Worm (Caenorhabditis elegans) whole organism, late embryonic: Measurements from ENCODE around the gene phat-6.
A peak's percentile ranks its signal among the peaks of the same experiment; 100 is the strongest.

Experiments
- C08G9.2 ChIP-seq: sonication (generic microtip); optimal IDR thresholded peaks from 2 replicates; lab custom pipeline; 2016; ENCODE audit warnings: mild to moderate bottlenecking, missing genetic modification characterization, moderate library complexity, missing compliant biosample characterization
- F13H6.1 ChIP-seq: sonication (generic microtip); optimal IDR thresholded peaks from 2 replicates; lab custom pipeline; 2016; ENCODE audit warnings: missing genetic modification characterization, missing compliant biosample characterization
- T23F11.4 ChIP-seq: fragments of 200-800 bp; sonication (Bioruptor generic); optimal IDR thresholded peaks from 2 replicates; lab custom pipeline; 2018; ENCODE audit warnings: mild to moderate bottlenecking, missing genetic modification characterization, missing compliant biosample characterization
- Y22D7AL.16 ChIP-seq: sonication (generic microtip); optimal IDR thresholded peaks from 2 replicates; lab custom pipeline; 2016; ENCODE audit warnings: missing genetic modification characterization, missing compliant biosample characterization
- ceh-14 ChIP-seq: sonication (generic microtip); optimal IDR thresholded peaks from 2 replicates; lab custom pipeline; 2016; ENCODE audit warnings: missing genotype, missing genetic modification characterization, missing compliant biosample characterization
- ceh-18 ChIP-seq: sonication (generic microtip); optimal IDR thresholded peaks from 2 replicates; lab custom pipeline; 2016; ENCODE audit warnings: missing genetic modification characterization, missing compliant biosample characterization
- ceh-19 ChIP-seq: fragments of 200-800 bp; sonication (Bioruptor generic); optimal IDR thresholded peaks from 2 replicates; lab custom pipeline; 2018; ENCODE audit warnings: mild to moderate bottlenecking, missing genetic modification characterization, missing compliant biosample characterization
- ceh-2 ChIP-seq: sonication (generic microtip); optimal IDR thresholded peaks from 2 replicates; lab custom pipeline; 2016; ENCODE audit warnings: missing genotype, missing genetic modification characterization, missing compliant biosample characterization
- ceh-31 ChIP-seq: sonication (generic microtip); optimal IDR thresholded peaks from 2 replicates; lab custom pipeline; 2016; ENCODE audit warnings: missing genetic modification characterization, missing compliant biosample characterization
- ceh-34 ChIP-seq: sonication (generic microtip); optimal IDR thresholded peaks from 2 replicates; lab custom pipeline; 2016; ENCODE audit warnings: mild to moderate bottlenecking, missing genetic modification characterization, missing compliant biosample characterization
- ceh-45 ChIP-seq: fragments of 200-800 bp; sonication (Bioruptor generic); IDR thresholded peaks from 2 replicates; pipeline ENCODE4 v1.3.6; 2022; ENCODE audit warnings: missing genetic modification reagents, missing genetic modification characterization, missing compliant biosample characterization
- ceh-48 ChIP-seq: sonication (generic microtip); optimal IDR thresholded peaks from 2 replicates; lab custom pipeline; 2016; ENCODE audit warnings: missing genetic modification characterization, inconsistent platforms, missing compliant biosample characterization
- ceh-9 ChIP-seq: sonication (generic microtip); optimal IDR thresholded peaks from 2 replicates; lab custom pipeline; 2016; ENCODE audit warnings: mild to moderate bottlenecking, missing genetic modification characterization, inconsistent platforms, missing compliant biosample characterization
- elt-2 ChIP-seq: sonication (generic microtip); optimal IDR thresholded peaks from 2 replicates; lab custom pipeline; 2016; ENCODE audit warnings: missing genetic modification reagents, missing genetic modification characterization, missing compliant biosample characterization
- elt-4 ChIP-seq: sonication (generic microtip); optimal IDR thresholded peaks from 2 replicates; lab custom pipeline; 2016; ENCODE audit warnings: missing genetic modification characterization, missing compliant biosample characterization
- fax-1 ChIP-seq: sonication (generic microtip); optimal IDR thresholded peaks from 2 replicates; lab custom pipeline; 2016; ENCODE audit warnings: missing genotype, missing genetic modification characterization, missing compliant biosample characterization
- fkh-10 ChIP-seq: fragments of 150-350 bp; optimal IDR thresholded peaks from 2 replicates; lab custom pipeline; 2014; ENCODE audit warnings: missing biosample characterization, missing genetic modification reagents, missing genetic modification characterization
- fkh-6 ChIP-seq: sonication (generic microtip); optimal IDR thresholded peaks from 2 replicates; lab custom pipeline; 2016; ENCODE audit warnings: missing genetic modification characterization, missing compliant biosample characterization
- hlh-15 ChIP-seq: sonication (generic microtip); optimal IDR thresholded peaks from 2 replicates; lab custom pipeline; 2016; ENCODE audit warnings: missing genetic modification characterization, missing compliant biosample characterization
- hlh-6 ChIP-seq: sonication (generic microtip); optimal IDR thresholded peaks from 2 replicates; lab custom pipeline; 2016; ENCODE audit warnings: missing genotype, missing genetic modification characterization, missing compliant biosample characterization
- hlh-8 ChIP-seq: sonication (generic microtip); optimal IDR thresholded peaks from 2 replicates; lab custom pipeline; 2016; ENCODE audit warnings: missing genotype, missing genetic modification characterization, missing compliant biosample characterization
- lim-6 ChIP-seq: sonication (generic microtip); optimal IDR thresholded peaks from 2 replicates; lab custom pipeline; 2016; ENCODE audit warnings: missing genetic modification characterization, missing compliant biosample characterization
- nfya-1 ChIP-seq: sonication (generic microtip); optimal IDR thresholded peaks from 2 replicates; lab custom pipeline; 2017; ENCODE audit warnings: missing genetic modification characterization, mild to moderate bottlenecking, missing compliant biosample characterization, antibody characterized with exemption, moderate library complexity
- nhr-11 ChIP-seq: fragments of 150-350 bp; optimal IDR thresholded peaks from 2 replicates; lab custom pipeline; 2014; ENCODE audit warnings: missing biosample characterization, missing genetic modification characterization
- nhr-232 ChIP-seq: sonication (generic microtip); optimal IDR thresholded peaks from 2 replicates; lab custom pipeline; 2016; ENCODE audit warnings: missing genetic modification characterization, missing compliant biosample characterization
- npax-4 ChIP-seq: sonication (generic microtip); optimal IDR thresholded peaks from 2 replicates; lab custom pipeline; 2016; ENCODE audit warnings: missing genetic modification characterization, missing compliant biosample characterization
- pag-3 ChIP-seq: sonication (generic microtip); optimal IDR thresholded peaks from 2 replicates; lab custom pipeline; 2016; ENCODE audit warnings: missing compliant biosample characterization, missing genetic modification characterization, borderline replicate concordance
- pat-9 ChIP-seq: fragments of 200-800 bp; sonication (Bioruptor generic); optimal IDR thresholded peaks from 2 replicates; lab custom pipeline; 2018; ENCODE audit warnings: mild to moderate bottlenecking, missing genetic modification characterization, moderate library complexity, missing compliant biosample characterization
- pha-2 ChIP-seq: sonication (generic microtip); optimal IDR thresholded peaks from 2 replicates; lab custom pipeline; 2017; ENCODE audit warnings: mild to moderate bottlenecking, missing genetic modification characterization, missing compliant biosample characterization
- pha-4 ChIP-seq: fragments of 150-350 bp; optimal IDR thresholded peaks from 2 replicates; lab custom pipeline; 2018; ENCODE audit warnings: missing biosample characterization, missing genetic modification reagents, missing genetic modification characterization
- pqm-1 ChIP-seq: sonication (generic microtip); optimal IDR thresholded peaks from 2 replicates; lab custom pipeline; 2016; ENCODE audit warnings: missing genetic modification characterization, missing compliant biosample characterization
- pros-1 ChIP-seq: fragments of 150-350 bp; optimal IDR thresholded peaks from 2 replicates; lab custom pipeline; 2014; ENCODE audit warnings: missing biosample characterization, missing genetic modification reagents, missing genetic modification characterization
- ref-2 ChIP-seq: sonication (generic microtip); optimal IDR thresholded peaks from 2 replicates; lab custom pipeline; 2016; ENCODE audit warnings: missing genetic modification characterization, missing compliant biosample characterization
- sdc-2 ChIP-seq: sonication (generic microtip); optimal IDR thresholded peaks from 2 replicates; lab custom pipeline; 2016; ENCODE audit warnings: missing genotype, missing genetic modification characterization, missing compliant biosample characterization
- sox-2 ChIP-seq: fragments of 200-800 bp; sonication (Bioruptor generic); IDR thresholded peaks from 2 replicates; pipeline ENCODE4 v1.3.6; 2022; ENCODE audit warnings: missing genetic modification reagents, missing genetic modification characterization, missing compliant biosample characterization
- syd-9 ChIP-seq: sonication (generic microtip); optimal IDR thresholded peaks from 2 replicates; lab custom pipeline; 2016; ENCODE audit warnings: mild to moderate bottlenecking, missing genetic modification characterization, moderate library complexity, missing compliant biosample characterization
- tbx-2 ChIP-seq: sonication (generic microtip); optimal IDR thresholded peaks from 2 replicates; lab custom pipeline; 2016; ENCODE audit warnings: missing genetic modification characterization, missing compliant biosample characterization
- tbx-7 ChIP-seq: sonication (generic microtip); optimal IDR thresholded peaks from 2 replicates; lab custom pipeline; 2016; ENCODE audit warnings: missing genotype, missing genetic modification characterization, missing compliant biosample characterization
- ttx-3 ChIP-seq: sonication (generic microtip); optimal IDR thresholded peaks from 2 replicates; lab custom pipeline; 2016; ENCODE audit warnings: missing genetic modification reagents, missing genetic modification characterization, missing compliant biosample characterization
- unc-3 ChIP-seq, 2 experiments: fragments of 200-800 bp in 1 of 2; sonication (Bioruptor generic) in 1 of 2; sonication (generic microtip) in 1 of 2; conservative IDR thresholded peaks in 1 of 2; optimal IDR thresholded peaks in 1 of 2; 2 replicates each; pipeline versions ENCODE4 v1.3.6 to Lab custom; 2016 to 2022; ENCODE audit warnings: missing compliant biosample characterization in 2 of 2, missing genetic modification characterization in 2 of 2, missing genetic modification reagents in 1 of 2
- unc-42 ChIP-seq: sonication (generic microtip); optimal IDR thresholded peaks from 2 replicates; lab custom pipeline; 2016; ENCODE audit warnings: missing genotype, missing genetic modification characterization, missing compliant biosample characterization
- unc-86 ChIP-seq: sonication (generic microtip); optimal IDR thresholded peaks from 2 replicates; lab custom pipeline; 2016; ENCODE audit warnings: missing genetic modification characterization, missing compliant biosample characterization

The phat-6 gene

DNA sequence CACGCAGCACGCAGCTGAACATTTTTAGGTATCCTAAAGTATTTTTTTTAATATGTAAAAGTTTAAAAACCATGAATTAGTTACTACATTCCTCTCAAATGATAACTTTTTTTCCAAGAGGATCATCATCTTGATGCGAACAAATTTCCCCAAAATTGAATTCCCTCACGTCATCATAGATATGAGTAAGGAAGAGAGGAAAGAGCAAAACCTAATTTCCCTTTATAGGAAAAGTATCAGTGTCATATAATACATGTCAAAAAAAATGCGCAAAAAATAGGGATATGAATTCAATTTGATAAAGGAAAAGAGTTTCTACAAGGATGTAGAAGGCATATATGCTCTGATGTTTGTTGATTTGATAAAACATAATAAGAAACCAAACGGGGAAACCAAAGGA lies 6.0 kb upstream of the phat-6 start:
- peak; percentile 63 for TF ChIP-seq unc-42 (tag; lab: Kevin White, UChicago)
- TF ChIP-seq ceh-19 (GFP tag; lab: Kevin White, UChicago): no peak
- no peak for TF ChIP-seq pha-2 (tag; lab: Kevin White, UChicago)
- no peak for TF ChIP-seq pros-1 (tag; lab: Kevin White, UChicago)

DNA sequence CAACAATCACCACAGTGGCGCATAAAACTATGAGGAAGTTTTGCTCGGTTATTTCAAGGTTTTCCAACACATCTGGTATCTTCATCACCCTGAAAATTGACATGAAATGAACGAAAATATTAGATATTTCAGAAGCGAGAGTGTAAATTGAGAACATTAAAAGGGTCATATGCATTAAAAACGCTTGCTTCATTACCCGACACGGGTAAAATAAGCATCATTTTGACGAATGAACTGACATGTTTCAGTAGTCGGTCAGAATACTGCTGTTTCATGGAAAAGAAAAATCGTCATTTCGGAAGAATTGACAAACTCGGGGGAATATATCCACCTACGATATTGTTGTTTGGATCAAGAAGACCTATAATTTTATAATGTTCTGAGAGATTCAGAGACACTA lies 4.9 kb upstream of the phat-6 start, which contains the start of gene snt-7:
snt-7 (minus strand) TSS at position 101 of the 400 bp plus-strand sequence.
- TF ChIP-seq nhr-11 (tag; lab: Kevin White, UChicago) (no peak), fkh-10 (GFP tag; lab: Kevin White, UChicago) (no peak), unc-3 (GFP tag; conservative IDR thresholded peaks at IDR 0.05; lab: Robert Waterston, UW) (no peak), unc-3 (tag; optimal IDR thresholded peaks at IDR 0.05; lab: Kevin White, UChicago) (no peak), hlh-8 (no peak), syd-9 (tag; lab: Kevin White, UChicago) (no peak)
- TF ChIP-seq, all 69 proteins: peak for 0

DNA sequence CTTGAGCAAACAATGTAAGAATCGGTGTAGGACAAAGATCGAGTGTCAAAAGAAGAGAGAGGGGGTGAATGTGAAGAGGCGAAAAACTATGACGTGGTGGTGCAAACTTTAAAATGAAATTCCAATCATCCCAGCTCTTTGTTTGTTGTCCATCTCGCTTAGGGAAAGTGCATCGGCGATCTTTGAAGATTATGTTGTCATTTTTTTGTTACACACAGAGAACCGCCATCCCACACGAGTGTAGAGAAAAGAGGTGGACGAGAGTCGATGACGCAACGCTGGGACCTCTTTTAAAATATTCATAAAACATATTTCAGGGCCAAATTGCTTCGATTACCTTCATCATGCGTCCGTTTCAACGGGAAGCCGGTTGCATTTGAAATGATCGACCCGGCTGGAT lies 2.8 kb downstream of the phat-6 start:
- no peak for TF ChIP-seq hlh-6
- no peak for TF ChIP-seq elt-2 (tag; lab: Kevin White, UChicago)
- no peak for TF ChIP-seq npax-4 (tag; lab: Kevin White, UChicago)

ce11 chrX:15189823-15190222 lies 4.4 kb downstream of the phat-6 start, which contains the start of gene T10B10.4:
T10B10.4 (plus strand) TSS chrX:15190123.
- TF ChIP-seq Y22D7AL.16 (tag; lab: Kevin White, UChicago): no peak
- TF ChIP-seq lim-6: no peak
- no peak for TF ChIP-seq fax-1
- no peak for TF ChIP-seq ceh-45 (GFP tag; lab: Robert Waterston, UW)
- TF ChIP-seq T23F11.4: no peak
- TF ChIP-seq pros-1 (tag; lab: Kevin White, UChicago): no peak
- TF ChIP-seq unc-86 (tag; lab: Kevin White, UChicago): no peak
- no peak for TF ChIP-seq ceh-9 (tag; lab: Kevin White, UChicago)
- TF ChIP-seq ceh-14 (tag; lab: Kevin White, UChicago): no peak

DNA sequence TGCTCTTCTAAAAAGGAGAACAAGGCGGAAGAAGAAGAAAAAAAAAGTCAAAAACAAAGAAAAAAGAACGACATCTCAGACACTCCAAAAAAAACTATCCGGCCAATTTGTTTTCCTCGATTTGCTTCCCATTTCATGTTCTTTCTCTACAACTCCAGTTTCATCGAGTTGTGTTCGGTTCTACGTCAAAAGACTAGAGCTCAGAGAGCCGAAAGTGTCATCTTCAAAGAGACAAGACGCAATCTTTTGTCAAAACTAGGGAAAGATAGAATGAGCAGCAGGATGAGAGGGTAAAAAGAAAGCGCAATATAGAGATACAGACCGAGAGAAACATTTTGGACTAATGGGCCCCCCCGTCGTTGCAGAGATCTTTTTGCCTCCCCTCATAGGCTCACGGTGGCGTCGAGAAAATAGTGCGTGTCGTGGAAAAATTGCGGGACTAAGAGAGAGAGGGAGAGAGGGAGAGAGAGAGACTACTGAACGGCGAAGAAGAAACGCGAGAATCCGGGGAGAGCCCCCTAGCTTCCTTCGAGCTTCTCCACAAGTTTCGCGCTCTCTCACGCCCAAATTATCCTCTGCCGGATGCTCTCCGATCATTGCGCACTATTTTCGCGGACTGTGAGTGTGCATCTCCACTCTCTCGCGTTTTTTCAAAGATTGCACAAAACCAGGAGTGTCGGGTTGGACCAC lies 5.1 kb downstream of the phat-6 start:
- TF ChIP-seq ref-2 (tag; lab: Kevin White, UChicago) (peak; percentile 59), elt-4 (no peak), elt-2 (tag; lab: Kevin White, UChicago) (no peak), nfya-1 (tag; lab: Kevin White, UChicago) (peak; percentile 66), ceh-2 (no peak), npax-4 (tag; lab: Kevin White, UChicago) (no peak), unc-42 (tag; lab: Kevin White, UChicago) (peak; percentile 89), C08G9.2 (tag; lab: Kevin White, UChicago) (peak; percentile 39), pag-3 (no peak), ceh-31 (tag; lab: Kevin White, UChicago) (peak; percentile 91), sdc-2 (tag; lab: Kevin White, UChicago) (peak; percentile 63), ttx-3 (tag; lab: Kevin White, UChicago) (no peak), F13H6.1 (tag; lab: Kevin White, UChicago) (peak; percentile 7), hlh-15 (tag; lab: Kevin White, UChicago) (no peak), syd-9 (tag; lab: Kevin White, UChicago) (peak; percentile 56), lim-6 (peak; percentile 8), ceh-14 (tag; lab: Kevin White, UChicago) (peak; percentile 59), nhr-232 (tag; lab: Kevin White, UChicago) (no peak), pat-9 (tag; lab: Kevin White, UChicago) (peak; percentile 15), T23F11.4 (no peak), unc-3 (GFP tag; conservative IDR thresholded peaks at IDR 0.05; lab: Robert Waterston, UW) (no peak), unc-3 (tag; optimal IDR thresholded peaks at IDR 0.05; lab: Kevin White, UChicago) (peak; percentile 30), ceh-48 (no peak), fkh-6 (tag; lab: Kevin White, UChicago) (no peak), sox-2 (GFP tag; lab: Robert Waterston, UW) (no peak), pha-4 (tag; lab: Kevin White, UChicago) (no peak), hlh-8 (peak; percentile 22), ceh-34 (tag; lab: Kevin White, UChicago) (peak; percentile 74), tbx-2 (tag; lab: Kevin White, UChicago) (peak; percentile 74), pqm-1 (no peak), ceh-18 (tag; lab: Kevin White, UChicago) (peak; percentile 94), tbx-7 (tag; lab: Kevin White, UChicago) (no peak)
